Fruit fly (Drosophila melanogaster) whole organism, embryonic: ENCODE data around the gene klar.

Experiments used
- Antp ChIP-seq: fragments of 200-800 bp; sonication (Bioruptor generic); optimal IDR thresholded peaks from 3 replicates; lab custom pipeline; 2016; ENCODE audit warnings: missing biosample characterization, missing genetic modification characterization
- Atf3 ChIP-seq: fragments of 200-800 bp; sonication (Bioruptor generic); optimal IDR thresholded peaks from 3 replicates; lab custom pipeline; 2016; ENCODE audit warnings: missing biosample characterization, missing genetic modification characterization
- Atf6 ChIP-seq: fragments of 200-800 bp; sonication (Bioruptor generic); IDR thresholded peaks from 2 replicates; pipeline ENCODE4 v1.3.6; 2022; ENCODE audit warnings: missing biosample characterization, missing genetic modification characterization
- BtbVII ChIP-seq: fragments of 200-800 bp; sonication (Bioruptor generic); optimal IDR thresholded peaks from 3 replicates; lab custom pipeline; 2017; ENCODE audit warnings: missing biosample characterization, mild to moderate bottlenecking, missing genetic modification characterization
- CG10147 ChIP-seq: fragments of 200-800 bp; sonication (Bioruptor generic); optimal IDR thresholded peaks from 2 replicates; lab custom pipeline; 2019; ENCODE audit warnings: missing biosample characterization, mild to moderate bottlenecking, missing genetic modification characterization, moderate library complexity
- CG10462 ChIP-seq: fragments of 200-800 bp; sonication (Bioruptor generic); optimal IDR thresholded peaks from 2 replicates; lab custom pipeline; 2016; ENCODE audit warnings: missing biosample characterization, missing genetic modification characterization
- CG10654 ChIP-seq: fragments of 200-800 bp; sonication (Bioruptor generic); optimal IDR thresholded peaks from 2 replicates; lab custom pipeline; 2016; ENCODE audit warnings: missing biosample characterization, missing genetic modification characterization
- CG11093 ChIP-seq: fragments of 200-800 bp; sonication (Bioruptor generic); IDR thresholded peaks from 3 replicates; pipeline ENCODE4 v1.3.6; 2022; ENCODE audit warnings: missing biosample characterization, missing genetic modification characterization
- CG11398 ChIP-seq: fragments of 200-800 bp; sonication (Bioruptor generic); optimal IDR thresholded peaks from 2 replicates; lab custom pipeline; 2016; ENCODE audit warnings: missing biosample characterization, missing genetic modification characterization
- CG11695 ChIP-seq: fragments of 200-800 bp; sonication (Bioruptor generic); IDR thresholded peaks from 3 replicates; pipeline ENCODE4 v1.3.6; 2022; ENCODE audit warnings: missing biosample characterization, missing genetic modification characterization
- CG12391 ChIP-seq: fragments of 200-800 bp; sonication (Bioruptor generic); optimal IDR thresholded peaks from 3 replicates; lab custom pipeline; 2018; ENCODE audit warnings: missing biosample characterization, mild to moderate bottlenecking, missing genetic modification characterization, moderate library complexity
- CG12769 ChIP-seq: fragments of 200-800 bp; sonication (Bioruptor generic); optimal IDR thresholded peaks from 2 replicates; lab custom pipeline; 2019; ENCODE audit warnings: missing biosample characterization, mild to moderate bottlenecking, missing genetic modification characterization, moderate library complexity
- CG13894 ChIP-seq: fragments of 200-800 bp; sonication (Bioruptor generic); optimal IDR thresholded peaks from 3 replicates; lab custom pipeline; 2018; ENCODE audit warnings: missing biosample characterization, mild to moderate bottlenecking, missing genetic modification characterization, moderate library complexity
- CG14667 ChIP-seq: fragments of 200-800 bp; sonication (Bioruptor generic); IDR thresholded peaks from 2 replicates; pipeline ENCODE4 v1.3.6; 2022; ENCODE audit warnings: missing biosample characterization, missing genetic modification characterization
- CG15269 ChIP-seq: fragments of 200-800 bp; sonication (Bioruptor generic); optimal IDR thresholded peaks from 2 replicates; lab custom pipeline; 2018; ENCODE audit warnings: missing biosample characterization, mild to moderate bottlenecking, missing genetic modification characterization, moderate library complexity
- CG17385 ChIP-seq: fragments of 200-800 bp; sonication (Bioruptor generic); optimal IDR thresholded peaks from 3 replicates; lab custom pipeline; 2018; ENCODE audit warnings: missing biosample characterization, mild to moderate bottlenecking, missing genetic modification characterization
- CG2678 ChIP-seq: fragments of 200-800 bp; sonication (Bioruptor generic); optimal IDR thresholded peaks from 3 replicates; lab custom pipeline; 2019; ENCODE audit warnings: missing biosample characterization, mild to moderate bottlenecking, missing genetic modification characterization, moderate library complexity
- CG3065 ChIP-seq: fragments of 200-800 bp; sonication (Bioruptor generic); optimal IDR thresholded peaks from 2 replicates; lab custom pipeline; 2016; ENCODE audit warnings: missing biosample characterization, missing genetic modification characterization
- CG3995 ChIP-seq: fragments of 200-800 bp; sonication (Bioruptor generic); optimal IDR thresholded peaks from 3 replicates; lab custom pipeline; 2016; ENCODE audit warnings: missing biosample characterization, missing genetic modification characterization
- CG4617 ChIP-seq: fragments of 200-800 bp; sonication (Bioruptor generic); optimal IDR thresholded peaks from 3 replicates; lab custom pipeline; 2016; ENCODE audit warnings: missing biosample characterization, missing genetic modification characterization, borderline replicate concordance
- CG8281 ChIP-seq: fragments of 200-800 bp; sonication (Bioruptor generic); optimal IDR thresholded peaks from 2 replicates; lab custom pipeline; 2018; ENCODE audit warnings: missing biosample characterization, mild to moderate bottlenecking, missing genetic modification characterization, moderate library complexity
- CG8924 ChIP-seq: fragments of 200-800 bp; optimal IDR thresholded peaks from 3 replicates; lab custom pipeline; 2019; ENCODE audit warnings: missing biosample characterization, mild to moderate bottlenecking, missing genetic modification characterization, moderate library complexity
- CG9817 ChIP-seq: fragments of 200-800 bp; sonication (Bioruptor generic); optimal IDR thresholded peaks from 2 replicates; lab custom pipeline; 2018; ENCODE audit warnings: missing biosample characterization, mild to moderate bottlenecking, missing genetic modification characterization, moderate library complexity
- CkIIα-i1 ChIP-seq: fragments of 200-800 bp; sonication (Bioruptor generic); IDR thresholded peaks from 2 replicates; pipeline ENCODE4 v1.3.6; 2022; ENCODE audit warnings: missing biosample characterization, missing genetic modification characterization
- Dad ChIP-seq: fragments of 200-800 bp; sonication (Bioruptor generic); optimal IDR thresholded peaks from 3 replicates; lab custom pipeline; 2016; ENCODE audit warnings: missing biosample characterization, missing genetic modification characterization
- Dbx ChIP-seq: fragments of 200-800 bp; sonication (Bioruptor generic); IDR thresholded peaks from 3 replicates; pipeline ENCODE4 v1.3.6; 2022; ENCODE audit warnings: missing biosample characterization, missing genetic modification characterization
- Deaf1 ChIP-seq: fragments of 200-800 bp; optimal IDR thresholded peaks from 3 replicates; lab custom pipeline; 2019; ENCODE audit warnings: missing biosample characterization, mild to moderate bottlenecking, missing genetic modification characterization, moderate library complexity
- Dp ChIP-seq: fragments of 200-800 bp; sonication (Bioruptor generic); optimal IDR thresholded peaks from 2 replicates; lab custom pipeline; 2018; ENCODE audit warnings: missing biosample characterization, mild to moderate bottlenecking, missing genetic modification characterization, moderate library complexity
- Ets97D ChIP-seq: fragments of 200-800 bp; sonication (Bioruptor generic); optimal IDR thresholded peaks from 3 replicates; lab custom pipeline; 2016; ENCODE audit warnings: missing biosample characterization, missing genetic modification characterization
- HLH3B ChIP-seq: fragments of 200-800 bp; sonication (Bioruptor generic); IDR thresholded peaks from 2 replicates; pipeline ENCODE4 v1.3.6; 2022; ENCODE audit warnings: missing biosample characterization, missing genetic modification characterization
- Hsf ChIP-seq: fragments of 200-800 bp; sonication (Bioruptor generic); optimal IDR thresholded peaks from 3 replicates; lab custom pipeline; 2016; ENCODE audit warnings: missing biosample characterization, missing genetic modification characterization
- Jarid2 ChIP-seq: fragments of 200-800 bp; sonication (Bioruptor generic); optimal IDR thresholded peaks from 3 replicates; lab custom pipeline; 2017; ENCODE audit warnings: mild to moderate bottlenecking, missing biosample characterization, missing genetic modification reagents, missing genetic modification characterization
- Nf-YC ChIP-seq: fragments of 200-800 bp; optimal IDR thresholded peaks from 3 replicates; lab custom pipeline; 2019; ENCODE audit warnings: missing biosample characterization, mild to moderate bottlenecking, missing genetic modification characterization, moderate library complexity
- Xbp1 ChIP-seq: fragments of 200-800 bp; sonication (Bioruptor generic); optimal IDR thresholded peaks from 3 replicates; lab custom pipeline; 2016; ENCODE audit warnings: missing biosample characterization, mild to moderate bottlenecking, missing genetic modification characterization
- bigmax ChIP-seq: fragments of 200-800 bp; sonication (Bioruptor generic); optimal IDR thresholded peaks from 2 replicates; lab custom pipeline; 2018; ENCODE audit warnings: missing biosample characterization, mild to moderate bottlenecking, missing genetic modification characterization
- btn ChIP-seq: fragments of 200-800 bp; sonication (Bioruptor generic); optimal IDR thresholded peaks from 2 replicates; lab custom pipeline; 2016; ENCODE audit warnings: missing biosample characterization, missing genetic modification characterization
- crol ChIP-seq: fragments of 200-800 bp; sonication (Bioruptor generic); IDR thresholded peaks from 2 replicates; pipeline ENCODE4 v1.3.6; 2022; ENCODE audit warnings: missing biosample characterization, missing genetic modification characterization
- eve ChIP-seq, 2 experiments: fragments of >200 bp; optimal IDR thresholded peaks; 2 replicates each; lab custom pipeline; 2017; ENCODE audit warnings: missing biosample characterization in 2 of 2, missing genetic modification characterization in 2 of 2
- fd96Cb ChIP-seq: fragments of 200-800 bp; sonication (Bioruptor generic); optimal IDR thresholded peaks from 2 replicates; lab custom pipeline; 2018; ENCODE audit warnings: missing biosample characterization, mild to moderate bottlenecking, missing genetic modification characterization, moderate library complexity
- grn ChIP-seq: fragments of 200-800 bp; sonication (Bioruptor generic); optimal IDR thresholded peaks from 3 replicates; lab custom pipeline; 2017; ENCODE audit warnings: missing biosample characterization, missing genetic modification characterization
- gt ChIP-seq: fragments of 200-800 bp; sonication (Bioruptor generic); IDR thresholded peaks from 2 replicates; pipeline ENCODE4 v1.3.6; 2022; ENCODE audit warnings: missing biosample characterization, missing genetic modification characterization
- h ChIP-seq: fragments of >200 bp; optimal IDR thresholded peaks from 2 replicates; lab custom pipeline; 2017
- jumu ChIP-seq: fragments of 200-800 bp; sonication (Bioruptor generic); optimal IDR thresholded peaks from 3 replicates; lab custom pipeline; 2016; ENCODE audit warnings: missing biosample characterization, missing genetic modification characterization
- lola ChIP-seq, 3 experiments: fragments of >200 bp in 2 of 3; fragments of 200-800 bp in 1 of 3; sonication (Bioruptor generic) in 1 of 3; optimal IDR thresholded peaks; 2 replicates each; lab custom pipeline; 2017 to 2019; ENCODE audit warnings: missing biosample characterization in 3 of 3, missing genetic modification characterization in 3 of 3, mild to moderate bottlenecking in 1 of 3, moderate library complexity in 1 of 3
- mam ChIP-seq: fragments of 200-800 bp; sonication (Bioruptor generic); optimal IDR thresholded peaks from 3 replicates; lab custom pipeline; 2016; ENCODE audit warnings: missing biosample characterization, missing genetic modification characterization
- nerfin-1 ChIP-seq: fragments of 200-800 bp; sonication (Bioruptor generic); optimal IDR thresholded peaks from 3 replicates; lab custom pipeline; 2019; ENCODE audit warnings: missing biosample characterization, mild to moderate bottlenecking, missing genetic modification characterization, moderate library complexity
- org-1 ChIP-seq: fragments of 200-800 bp; sonication (Bioruptor generic); optimal IDR thresholded peaks from 2 replicates; lab custom pipeline; 2017; ENCODE audit warnings: missing biosample characterization, missing genetic modification characterization
- sim ChIP-seq: fragments of 200-800 bp; sonication (Bioruptor generic); IDR thresholded peaks from 2 replicates; pipeline ENCODE4 v1.3.6; 2022; ENCODE audit warnings: missing biosample characterization, missing genetic modification characterization
- slp2 ChIP-seq: fragments of 200-800 bp; sonication (Bioruptor generic); optimal IDR thresholded peaks from 2 replicates; lab custom pipeline; 2016; ENCODE audit warnings: missing biosample characterization, missing genetic modification characterization
- tgo ChIP-seq: fragments of 200-800 bp; sonication (Bioruptor generic); IDR thresholded peaks from 3 replicates; pipeline ENCODE4 v1.3.6; 2022; ENCODE audit warnings: missing biosample characterization, missing genetic modification characterization
- tna ChIP-seq: fragments of 200-800 bp; sonication (Bioruptor generic); IDR thresholded peaks from 2 replicates; pipeline ENCODE4 v1.3.6; 2022; ENCODE audit warnings: missing biosample characterization, missing genetic modification characterization; ENCODE audit not compliant: partially characterized antibody
- trem ChIP-seq: fragments of 200-800 bp; optimal IDR thresholded peaks from 3 replicates; lab custom pipeline; 2019; ENCODE audit warnings: missing biosample characterization, mild to moderate bottlenecking, missing genetic modification characterization, moderate library complexity
- tx ChIP-seq: fragments of 200-800 bp; sonication (Bioruptor generic); optimal IDR thresholded peaks from 2 replicates; lab custom pipeline; 2016; ENCODE audit warnings: missing biosample characterization, missing genetic modification characterization
- unpg ChIP-seq: fragments of 200-800 bp; sonication (Bioruptor generic); optimal IDR thresholded peaks from 3 replicates; lab custom pipeline; 2018; ENCODE audit warnings: missing biosample characterization, mild to moderate bottlenecking, missing genetic modification characterization, moderate library complexity

Gene klar

dm6 chr3L:400252-400651, 140.2 kb downstream of the klar start (continued):
- TF ChIP-seq Jarid2 (GFP tag; lab: Kevin White, UChicago), result no peak
- no peak for TF ChIP-seq Dbx (GFP tag; lab: Robert Waterston, UW)
- TF ChIP-seq jumu (GFP tag; lab: Kevin White, UChicago), result no peak
- peak; percentile 19 for TF ChIP-seq Deaf1 (tag; lab: Kevin White, UChicago)
- no peak for TF ChIP-seq Xbp1 (GFP tag; lab: Kevin White, UChicago)
- peak; percentile 76 for TF ChIP-seq Nf-YC (tag; lab: Kevin White, UChicago)
- TF ChIP-seq Dad, result no peak
- TF ChIP-seq Hsf, result no peak
- TF ChIP-seq CG3065, result no peak
- TF ChIP-seq h (lab: Kevin White, UChicago), result no peak
- TF ChIP-seq gt (GFP tag; lab: Robert Waterston, UW), result no peak
- no peak for TF ChIP-seq slp2
- TF ChIP-seq CG8281 (tag; lab: Kevin White, UChicago), result no peak
- no peak for TF ChIP-seq lola (GFP tag; optimal IDR thresholded peaks at IDR 0.05; lab: Kevin White, UChicago)
- no peak for TF ChIP-seq CG9817
- peak; percentile 57 for TF ChIP-seq CG13894 (tag; lab: Kevin White, UChicago)
- TF ChIP-seq CG17385 (GFP tag; lab: Kevin White, UChicago), result no peak
- TF ChIP-seq org-1 (GFP tag; lab: Kevin White, UChicago), result no peak
- no peak for TF ChIP-seq Atf6 (GFP tag; lab: Robert Waterston, UW)
- no peak for TF ChIP-seq CG14667 (GFP tag; lab: Robert Waterston, UW)
- TF ChIP-seq btn, result no peak
- peak; percentile 4 for TF ChIP-seq bigmax (GFP tag; lab: Kevin White, UChicago)
- no peak for TF ChIP-seq CG11398 (GFP tag; lab: Kevin White, UChicago)
- no peak for TF ChIP-seq CG12769 (tag; lab: Kevin White, UChicago)
- TF ChIP-seq CG2678 (tag; lab: Kevin White, UChicago), result no peak
- TF ChIP-seq CG10147 (GFP tag; lab: Kevin White, UChicago), result no peak
- no peak for TF ChIP-seq mam (GFP tag; lab: Kevin White, UChicago)
- no peak for TF ChIP-seq tx (GFP tag; lab: Kevin White, UChicago)
- TF ChIP-seq trem (tag; lab: Kevin White, UChicago), result no peak
- TF ChIP-seq Dp, result no peak
- TF ChIP-seq sim (GFP tag; lab: Robert Waterston, UW), result no peak
- TF ChIP-seq CG11695 (GFP tag; lab: Robert Waterston, UW), result no peak
- TF ChIP-seq grn (GFP tag; lab: Kevin White, UChicago), result peak; percentile 86
- no peak for TF ChIP-seq CG8924 (tag; lab: Kevin White, UChicago)
- peak; percentile 61 for TF ChIP-seq crol (GFP tag; lab: Robert Waterston, UW)
- TF ChIP-seq CG10462, result no peak
- TF ChIP-seq CG15269 (tag; lab: Kevin White, UChicago), result peak; percentile 39
- no peak for TF ChIP-seq HLH3B
- TF ChIP-seq Atf3, result no peak

dm6 chr3L:395192-395591, 145.2 kb downstream of the klar start:
- no peak for TF ChIP-seq nerfin-1
- no peak for TF ChIP-seq tna (GFP tag; lab: Robert Waterston, UW)
- TF ChIP-seq fd96Cb (tag; lab: Kevin White, UChicago), result peak; percentile 25
- no peak for TF ChIP-seq BtbVII (GFP tag; lab: Kevin White, UChicago)
- no peak for TF ChIP-seq CG4617 (GFP tag; lab: Kevin White, UChicago)
- TF ChIP-seq CG11093 (GFP tag; lab: Robert Waterston, UW), result no peak
- no peak for TF ChIP-seq CG3995
- no peak for TF ChIP-seq CG10654
- TF ChIP-seq Ets97D (GFP tag; lab: Kevin White, UChicago), result no peak
- TF ChIP-seq tgo (GFP tag; lab: Robert Waterston, UW), result no peak
- TF ChIP-seq eve (GFP tag; optimal IDR thresholded peaks at IDR 0.05; lab: Kevin White, UChicago), result no peak
- TF ChIP-seq unpg (GFP tag; lab: Kevin White, UChicago), result peak; percentile 45
- TF ChIP-seq Antp (GFP tag; lab: Kevin White, UChicago), result no peak
- TF ChIP-seq CG12391 (tag; lab: Kevin White, UChicago), result peak; percentile 25
- TF ChIP-seq trem (tag; lab: Kevin White, UChicago), result peak; percentile 6
- no peak for TF ChIP-seq CkIIα-i1 (GFP tag; lab: Robert Waterston, UW)
